Fruit fly (Drosophila melanogaster) whole organism, wandering third instar larva: ENCODE data around the gene His4r.

Source experiments
- Abd-B ChIP-seq: fragments of >200 bp; optimal IDR thresholded peaks from 2 replicates; lab custom pipeline; 2017; ENCODE audit warnings: missing biosample characterization, missing genetic modification characterization
- CG32264 ChIP-seq: fragments of 200-800 bp; sonication (Bioruptor generic); optimal IDR thresholded peaks from 2 replicates; lab custom pipeline; 2016; ENCODE audit warnings: missing biosample characterization, missing genetic modification characterization
- CG9705 ChIP-seq: fragments of 200-800 bp; sonication (Bioruptor generic); optimal IDR thresholded peaks from 2 replicates; lab custom pipeline; 2018; ENCODE audit warnings: missing biosample characterization, mild to moderate bottlenecking, missing genetic modification characterization
- CrebA ChIP-seq: fragments of 200-800 bp; sonication (Bioruptor generic); optimal IDR thresholded peaks from 2 replicates; lab custom pipeline; 2016; ENCODE audit warnings: missing biosample characterization, mild to moderate bottlenecking, missing genetic modification characterization, borderline replicate concordance
- Dfd ChIP-seq: fragments of >200 bp; optimal IDR thresholded peaks from 2 replicates; lab custom pipeline; 2017; ENCODE audit warnings: missing biosample characterization, missing genetic modification characterization
- Dif ChIP-seq: fragments of 200-275, 200-300 bp; sonication (Bioruptor generic); optimal IDR thresholded peaks from 2 replicates; lab custom pipeline; 2018; ENCODE audit warnings: missing biosample characterization, missing genetic modification characterization; ENCODE audit not compliant: partially characterized antibody
- GATAd ChIP-seq: sonication (Bioruptor generic); optimal IDR thresholded peaks from 2 replicates; lab custom pipeline; 2016; ENCODE audit warnings: missing biosample characterization, missing genetic modification characterization
- HLH106 ChIP-seq: fragments of 200-800 bp; optimal IDR thresholded peaks from 3 replicates; lab custom pipeline; 2019; ENCODE audit warnings: missing biosample characterization, mild to moderate bottlenecking, missing genetic modification characterization, moderate library complexity
- Hnf4 ChIP-seq: fragments of 200-800 bp; sonication (Bioruptor generic); optimal IDR thresholded peaks from 2 replicates; lab custom pipeline; 2016; ENCODE audit warnings: missing biosample characterization, mild to moderate bottlenecking, missing genetic modification characterization
- Hr83 ChIP-seq: fragments of 200-300 bp; sonication (Bioruptor generic); optimal IDR thresholded peaks from 2 replicates; lab custom pipeline; 2016; ENCODE audit warnings: missing biosample characterization, mild to moderate bottlenecking, missing genetic modification characterization, moderate library complexity; ENCODE audit not compliant: poor library complexity, severe bottlenecking
- Mio ChIP-seq: sonication (Bioruptor generic); optimal IDR thresholded peaks from 2 replicates; lab custom pipeline; 2016; ENCODE audit warnings: missing biosample characterization, missing genetic modification characterization
- Myc ChIP-seq: fragments of >200 bp; optimal IDR thresholded peaks from 2 replicates; lab custom pipeline; 2017
- N ChIP-seq: fragments of >200 bp; optimal IDR thresholded peaks from 2 replicates; lab custom pipeline; 2018; ENCODE audit warnings: missing biosample characterization, missing external identifiers, missing genetic modification characterization
- OdsH ChIP-seq: fragments of 200-800 bp; sonication (Bioruptor generic); optimal IDR thresholded peaks from 2 replicates; lab custom pipeline; 2016; ENCODE audit warnings: missing biosample characterization, mild to moderate bottlenecking, missing genetic modification characterization
- Rel ChIP-seq, 2 experiments: fragments of 200-800 bp; sonication (Bioruptor generic) in 1 of 2; optimal IDR thresholded peaks; 2 replicates in 1 of 2; 3 replicates in 1 of 2; lab custom pipeline; 2016 to 2019; ENCODE audit warnings: mild to moderate bottlenecking in 2 of 2, missing biosample characterization in 2 of 2, missing genetic modification characterization in 2 of 2, moderate library complexity in 1 of 2
- Sp1 ChIP-seq: fragments of 200-800 bp; sonication (Bioruptor generic); optimal IDR thresholded peaks from 3 replicates; lab custom pipeline; 2019; ENCODE audit warnings: missing biosample characterization, mild to moderate bottlenecking, missing genetic modification characterization, moderate library complexity
- Vsx2 ChIP-seq: fragments of 200-300, 225-300 bp; sonication (Bioruptor generic); optimal IDR thresholded peaks from 2 replicates; lab custom pipeline; 2018; ENCODE audit warnings: missing biosample characterization, missing genetic modification characterization; ENCODE audit not compliant: partially characterized antibody
- br ChIP-seq: fragments of 200-800 bp; sonication (Bioruptor generic); optimal IDR thresholded peaks from 2 replicates; lab custom pipeline; 2016; ENCODE audit warnings: missing biosample characterization, missing genetic modification characterization
- brk ChIP-seq: fragments of 200-800 bp; sonication (Bioruptor generic); optimal IDR thresholded peaks from 2 replicates; lab custom pipeline; 2016; ENCODE audit warnings: missing biosample characterization, mild to moderate bottlenecking, missing genetic modification characterization
- dl ChIP-seq, 2 experiments: fragments of 175-275, 200-275 bp in 1 of 2; fragments of 200-275 bp in 1 of 2; sonication (Bioruptor generic); optimal IDR thresholded peaks; lab custom pipeline; 2018; ENCODE audit warnings: mild to moderate bottlenecking in 2 of 2, missing biosample characterization in 2 of 2, missing genetic modification characterization in 2 of 2, moderate library complexity in 2 of 2; ENCODE audit not compliant: partially characterized antibody in 2 of 2, insufficient read depth in 1 of 2
- dmrt93B ChIP-seq: fragments of 200-800 bp; sonication (Bioruptor generic); optimal IDR thresholded peaks from 2 replicates; lab custom pipeline; 2018; ENCODE audit warnings: missing biosample characterization, mild to moderate bottlenecking, missing genetic modification characterization
- dsf ChIP-seq: sonication (Bioruptor generic); optimal IDR thresholded peaks from 2 replicates; lab custom pipeline; 2016; ENCODE audit warnings: missing biosample characterization, missing genetic modification characterization, borderline replicate concordance
- ey ChIP-seq: fragments of 200-800 bp; sonication (Bioruptor generic); optimal IDR thresholded peaks from 2 replicates; lab custom pipeline; 2016; ENCODE audit warnings: missing biosample characterization, missing genetic modification characterization
- foxo ChIP-seq, 2 experiments: fragments of 200-800 bp; sonication (Bioruptor generic); optimal IDR thresholded peaks; 2 replicates in 1 of 2; 3 replicates in 1 of 2; lab custom pipeline; 2016 to 2017; ENCODE audit warnings: missing biosample characterization in 2 of 2, missing genetic modification characterization in 2 of 2
- fru ChIP-seq: fragments of 200-800 bp; sonication (Bioruptor generic); optimal IDR thresholded peaks from 3 replicates; lab custom pipeline; 2016; ENCODE audit warnings: missing biosample characterization, mild to moderate bottlenecking, missing genetic modification characterization
- h ChIP-seq: fragments of 200-800 bp; sonication (Bioruptor generic); optimal IDR thresholded peaks from 3 replicates; lab custom pipeline; 2016; ENCODE audit warnings: missing biosample characterization, mild to moderate bottlenecking, missing genetic modification characterization
- jim ChIP-seq: fragments of 175-275, 200-325 bp; sonication (Bioruptor generic); optimal IDR thresholded peaks from 2 replicates; lab custom pipeline; 2016; ENCODE audit warnings: missing biosample characterization, mild to moderate bottlenecking, missing genetic modification characterization
- lola ChIP-seq: fragments of >200 bp; optimal IDR thresholded peaks from 2 replicates; lab custom pipeline; 2017; ENCODE audit warnings: missing biosample characterization, missing genetic modification characterization
- pan ChIP-seq: fragments of >200 bp; optimal IDR thresholded peaks from 2 replicates; lab custom pipeline; 2017
- psq ChIP-seq: fragments of 200-800 bp; sonication (Bioruptor generic); optimal IDR thresholded peaks from 3 replicates; lab custom pipeline; 2017; ENCODE audit warnings: missing biosample characterization, mild to moderate bottlenecking, missing genetic modification characterization, moderate library complexity
- rgr ChIP-seq: fragments of 200-800 bp; sonication (Bioruptor generic); optimal IDR thresholded peaks from 3 replicates; lab custom pipeline; 2016; ENCODE audit warnings: missing biosample characterization, mild to moderate bottlenecking, missing genetic modification characterization
- sage ChIP-seq: fragments of 200-800 bp; sonication (Bioruptor generic); optimal IDR thresholded peaks from 2 replicates; lab custom pipeline; 2016; ENCODE audit warnings: missing biosample characterization, mild to moderate bottlenecking, missing genetic modification characterization
- sv ChIP-seq: fragments of 200-800 bp; sonication (Bioruptor generic); optimal IDR thresholded peaks from 3 replicates; lab custom pipeline; 2016; ENCODE audit warnings: missing biosample characterization, missing genetic modification characterization
- tai ChIP-seq: sonication (Bioruptor generic); optimal IDR thresholded peaks from 2 replicates; lab custom pipeline; 2016; ENCODE audit warnings: missing biosample characterization, missing genetic modification characterization
- usp ChIP-seq: fragments of >200 bp; optimal IDR thresholded peaks from 2 replicates; lab custom pipeline; 2017; ENCODE audit warnings: missing biosample characterization, missing genetic modification characterization
- woc ChIP-seq: sonication (Bioruptor generic); optimal IDR thresholded peaks from 2 replicates; lab custom pipeline; 2016; ENCODE audit warnings: missing biosample characterization, mild to moderate bottlenecking, missing genetic modification characterization

Gene His4r

DNA sequence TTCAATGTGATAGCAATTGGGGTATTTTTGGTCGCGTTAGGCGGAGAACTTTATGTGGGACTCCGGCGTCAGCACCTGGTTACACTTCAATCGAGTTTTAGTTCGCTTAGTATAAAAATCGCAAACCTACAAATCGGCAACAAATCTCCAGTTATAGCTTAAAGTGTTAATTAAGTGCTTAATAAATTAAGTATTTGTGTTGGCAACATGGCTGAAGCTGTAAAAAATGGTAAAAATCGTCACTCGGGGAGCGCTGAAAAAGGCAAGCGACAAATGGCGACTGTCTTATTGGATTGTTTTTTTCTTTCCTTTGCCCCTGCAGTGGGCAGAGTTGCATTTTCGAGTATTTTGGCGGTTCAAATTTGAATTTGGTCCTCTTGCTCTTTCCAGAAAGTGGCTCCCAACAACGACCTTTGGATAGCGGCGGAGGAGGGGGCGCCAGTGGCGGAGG, 33.8 kb downstream of the His4r start, which contains the start of gene Hexim:
Hexim (plus strand) TSS at position 85 of the 451 bp plus-strand sequence.
- TF ChIP-seq Hr83 (GFP tag; lab: Kevin White, UChicago) = peak; percentile 5
- TF ChIP-seq sage = no peak
- TF ChIP-seq dl (GFP tag; optimal IDR thresholded peaks at IDR 0.05; lab: Kevin White, UChicago; ENCODE audit: insufficient read depth in 1 of 2, partially characterized antibody in 2 of 2) = no peak
- peak; percentile 2 for TF ChIP-seq Dif (GFP tag; lab: Kevin White, UChicago)
- TF ChIP-seq Rel (GFP tag; optimal IDR thresholded peaks at IDR 0.05; lab: Kevin White, UChicago) = no peak
- TF ChIP-seq Rel (tag; optimal IDR thresholded peaks at IDR 0.05; lab: Kevin White, UChicago) = peak; percentile 72
- TF ChIP-seq, all 38 proteins: peak for 3

DNA sequence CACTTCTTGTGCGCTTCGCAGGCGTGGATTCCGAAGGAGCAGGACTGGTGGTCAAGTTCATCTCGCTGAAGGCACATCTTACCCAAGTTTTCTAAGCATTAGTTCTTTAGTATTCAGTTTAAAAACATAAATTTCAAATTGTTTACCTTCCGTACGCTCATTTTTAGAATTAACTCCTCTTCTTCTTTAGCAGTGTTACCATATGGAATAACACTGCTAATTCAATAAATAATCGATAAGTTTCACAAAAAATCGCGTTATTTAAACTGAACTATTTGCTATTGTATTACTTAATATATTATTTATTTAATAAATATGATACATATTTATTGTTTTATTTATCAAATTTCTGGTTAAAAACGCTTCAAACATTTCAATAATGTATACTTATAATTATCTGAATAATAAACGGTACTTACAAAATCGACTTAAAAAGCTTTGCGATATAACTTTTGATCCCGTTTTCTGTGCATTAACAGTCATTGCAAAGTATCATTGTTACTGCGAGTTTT, 37.5 kb downstream of the His4r start, which contains the start of the genes Rad17 and BigH1:
Rad17 (minus strand) TSS at position 209 of the 512 bp plus-strand sequence.
BigH1 (plus strand) TSS at position 462 of the 512 bp plus-strand sequence.
- TF ChIP-seq Dif (GFP tag; lab: Kevin White, UChicago) (no peak), sage (no peak), tai (no peak), dsf (no peak), Mio (GFP tag; lab: Kevin White, UChicago) (no peak), sv (GFP tag; lab: Kevin White, UChicago) (no peak), Hnf4 (GFP tag; lab: Kevin White, UChicago) (no peak), CG9705 (GFP tag; lab: Kevin White, UChicago) (no peak), brk (GFP tag; lab: Kevin White, UChicago) (no peak)

dm6 chr3R:14670840-14671239, 45.3 kb downstream of the His4r start:
- no peak for TF ChIP-seq jim (GFP tag; lab: Kevin White, UChicago)
- no peak for TF ChIP-seq Abd-B
- no peak for TF ChIP-seq brk (GFP tag; lab: Kevin White, UChicago)
- TF ChIP-seq CG9705 (GFP tag; lab: Kevin White, UChicago) = no peak
- no peak for TF ChIP-seq pan (lab: Kevin White, UChicago)
- TF ChIP-seq Vsx2 (GFP tag; lab: Kevin White, UChicago) = no peak
- TF ChIP-seq, all 38 proteins: peak for 0

dm6 chr3R:14672915-14673314, 47.4 kb downstream of the His4r start:
- TF ChIP-seq fru (GFP tag; lab: Kevin White, UChicago) (peak; percentile 35), HLH106 (tag; lab: Kevin White, UChicago) (peak; percentile 20), foxo (GFP tag; optimal IDR thresholded peaks at IDR 0.05; lab: Kevin White, UChicago) (peak in 1 of 2 experiments; percentile 22), rgr (GFP tag; lab: Kevin White, UChicago) (peak; percentile 8), br (GFP tag; lab: Kevin White, UChicago) (peak; percentile 5), dmrt93B (GFP tag; lab: Kevin White, UChicago) (no peak), OdsH (no peak), ey (GFP tag; lab: Kevin White, UChicago) (peak; percentile 16)
- TF ChIP-seq, all 38 proteins: peak for 6

- TF ChIP-seq Hnf4 (GFP tag; lab: Kevin White, UChicago) = peak; percentile 40
- no peak for TF ChIP-seq Myc (lab: Kevin White, UChicago)
- TF ChIP-seq OdsH = peak; percentile 43
- TF ChIP-seq tai = no peak
- TF ChIP-seq woc = peak; percentile 29
- TF ChIP-seq CG32264 (GFP tag; lab: Kevin White, UChicago) = no peak
- TF ChIP-seq dmrt93B (GFP tag; lab: Kevin White, UChicago) = no peak
- TF ChIP-seq psq (GFP tag; lab: Kevin White, UChicago) = peak; percentile 33
- TF ChIP-seq ey (GFP tag; lab: Kevin White, UChicago) = peak; percentile 42
- no peak for TF ChIP-seq GATAd (GFP tag; lab: Kevin White, UChicago)
- TF ChIP-seq Dfd = no peak
- TF ChIP-seq Mio (GFP tag; lab: Kevin White, UChicago) = no peak
- peak; percentile 55 for TF ChIP-seq HLH106 (tag; lab: Kevin White, UChicago)
- peak; percentile 37 for TF ChIP-seq br (GFP tag; lab: Kevin White, UChicago)
- TF ChIP-seq N = no peak
- no peak for TF ChIP-seq Vsx2 (GFP tag; lab: Kevin White, UChicago)
- TF ChIP-seq Abd-B = no peak
- peak; percentile 57 for TF ChIP-seq fru (GFP tag; lab: Kevin White, UChicago)
- no peak for TF ChIP-seq Hr83 (GFP tag; lab: Kevin White, UChicago)
- TF ChIP-seq rgr (GFP tag; lab: Kevin White, UChicago) = peak; percentile 51
- no peak for TF ChIP-seq lola (GFP tag; lab: Kevin White, UChicago)
- peak; percentile 57 for TF ChIP-seq Sp1 (GFP tag; lab: Kevin White, UChicago)
- TF ChIP-seq dsf = no peak
- peak; percentile 75 for TF ChIP-seq h (GFP tag; lab: Kevin White, UChicago)
- no peak for TF ChIP-seq jim (GFP tag; lab: Kevin White, UChicago)
- no peak for TF ChIP-seq sv (GFP tag; lab: Kevin White, UChicago)
- no peak for TF ChIP-seq CrebA (GFP tag; lab: Kevin White, UChicago)
- no peak for TF ChIP-seq Rel (GFP tag; optimal IDR thresholded peaks at IDR 0.05; lab: Kevin White, UChicago)
- TF ChIP-seq Rel (tag; optimal IDR thresholded peaks at IDR 0.05; lab: Kevin White, UChicago) = no peak
- no peak for TF ChIP-seq Dif (GFP tag; lab: Kevin White, UChicago)
- no peak for TF ChIP-seq brk (GFP tag; lab: Kevin White, UChicago)
- TF ChIP-seq usp = no peak
Observed at dm6 chr3R:14674762-14675161, 49.2 kb downstream of the His4r start.
